Worm (Caenorhabditis elegans): ENCODE results near the gene srh-37.

DNA sequence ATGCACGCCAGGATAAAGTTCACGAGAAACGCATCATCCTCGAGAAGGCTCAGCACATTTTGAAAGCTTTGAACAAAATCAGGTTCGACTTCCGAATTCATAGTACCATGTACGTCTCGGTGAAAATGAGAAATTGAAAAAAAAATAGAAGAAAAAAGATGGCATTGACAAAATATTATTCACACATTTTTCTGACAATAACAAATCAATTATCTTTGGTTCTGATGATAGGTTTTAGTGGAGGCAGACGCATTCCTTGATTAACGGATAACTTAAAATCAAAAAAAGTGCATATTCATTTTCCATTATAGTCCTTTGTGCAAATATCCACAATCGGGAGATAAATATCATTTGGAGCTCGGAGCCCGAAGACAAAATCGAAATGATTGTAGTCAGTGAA, 9.2 kb upstream of the srh-37 start, which contains the start of gene srw-107:
- TF ChIP-seq nhr-28 (tag; optimal IDR thresholded peaks at IDR 0.05) = no peak
- TF ChIP-seq elt-2 (tag; optimal IDR thresholded peaks at IDR 0.05) = no peak
- no peak for TF ChIP-seq lsy-12 (tag; optimal IDR thresholded peaks at IDR 0.05)
- TF ChIP-seq mdl-1 (tag; optimal IDR thresholded peaks at IDR 0.05) = no peak
- no peak for TF ChIP-seq unc-39 (tag; optimal IDR thresholded peaks at IDR 0.05)
- no peak for TF ChIP-seq fos-1 (tag; optimal IDR thresholded peaks at IDR 0.05)
- no peak for TF ChIP-seq ceh-82 (tag; optimal IDR thresholded peaks at IDR 0.05)
- no peak for TF ChIP-seq nhr-237 (tag; optimal IDR thresholded peaks at IDR 0.05)
- TF ChIP-seq nhr-43 (tag; optimal IDR thresholded peaks at IDR 0.05; ENCODE audit: poor library complexity, severe bottlenecking) = no peak
- no peak for TF ChIP-seq zag-1 (tag; optimal IDR thresholded peaks at IDR 0.05)
- no peak for TF ChIP-seq lin-39 (tag; optimal IDR thresholded peaks at IDR 0.05)
